Fruit fly (Drosophila melanogaster) whole organism, embryonic: ENCODE data around the gene CG31259.

Experiments used
- CG11456 ChIP-seq: fragments of 200-800 bp; sonication (Bioruptor generic); IDR thresholded peaks from 3 replicates; pipeline ENCODE4 v1.3.6; 2022; ENCODE audit warnings: missing biosample characterization, missing genetic modification characterization
- CG11504 ChIP-seq: fragments of 200-800 bp; sonication (Bioruptor generic); optimal IDR thresholded peaks from 3 replicates; lab custom pipeline; 2019; ENCODE audit warnings: missing biosample characterization, mild to moderate bottlenecking, missing genetic modification characterization, moderate library complexity
- CG12155 ChIP-seq: fragments of 200-800 bp; sonication (Bioruptor generic); optimal IDR thresholded peaks from 3 replicates; lab custom pipeline; 2016; ENCODE audit warnings: missing biosample characterization, missing genetic modification characterization
- CG13287 ChIP-seq: fragments of 200-800 bp; sonication (Bioruptor generic); IDR thresholded peaks from 2 replicates; pipeline ENCODE4 v1.3.6; 2022; ENCODE audit warnings: missing biosample characterization, missing genetic modification characterization; ENCODE audit not compliant: partially characterized antibody
- CG1647 ChIP-seq: fragments of 200-800 bp; sonication (Bioruptor generic); optimal IDR thresholded peaks from 3 replicates; lab custom pipeline; 2016; ENCODE audit warnings: missing biosample characterization, missing genetic modification characterization
- CG16813 ChIP-seq: fragments of 200-800 bp; sonication (Bioruptor generic); IDR thresholded peaks from 3 replicates; pipeline ENCODE4 v1.3.6; 2022; ENCODE audit warnings: missing biosample characterization, missing genetic modification characterization; ENCODE audit not compliant: partially characterized antibody
- CG17186 ChIP-seq: fragments of 200-800 bp; sonication (Bioruptor generic); optimal IDR thresholded peaks from 3 replicates; lab custom pipeline; 2017; ENCODE audit warnings: missing biosample characterization, missing genetic modification reagents, missing genetic modification characterization
- CG17612 ChIP-seq: fragments of 200-800 bp; sonication (Bioruptor generic); IDR thresholded peaks from 2 replicates; pipeline ENCODE4 v1.3.6; 2022; ENCODE audit warnings: missing biosample characterization, missing genetic modification characterization
- CG1832 ChIP-seq: fragments of 200-800 bp; sonication (Bioruptor generic); optimal IDR thresholded peaks from 2 replicates; lab custom pipeline; 2017; ENCODE audit warnings: missing biosample characterization, mild to moderate bottlenecking, missing genetic modification characterization, inconsistent platforms
- CG2116 ChIP-seq: fragments of 200-800 bp; sonication (Bioruptor generic); optimal IDR thresholded peaks from 3 replicates; lab custom pipeline; 2018; ENCODE audit warnings: missing biosample characterization, mild to moderate bottlenecking, missing genetic modification characterization
- CG2120 ChIP-seq: fragments of 200-800 bp; sonication (Bioruptor generic); optimal IDR thresholded peaks from 3 replicates; lab custom pipeline; 2016; ENCODE audit warnings: missing biosample characterization, missing genetic modification characterization
- CG2712 ChIP-seq: fragments of 200-800 bp; optimal IDR thresholded peaks from 3 replicates; lab custom pipeline; 2019; ENCODE audit warnings: missing biosample characterization, mild to moderate bottlenecking, missing genetic modification characterization, moderate library complexity
- CG31224 ChIP-seq: fragments of 200-800 bp; sonication (Bioruptor generic); IDR thresholded peaks from 2 replicates; pipeline ENCODE4 v1.3.6; 2022; ENCODE audit warnings: missing biosample characterization, missing genetic modification characterization
- CG31365 ChIP-seq: fragments of 200-800 bp; sonication (Bioruptor generic); optimal IDR thresholded peaks from 2 replicates; lab custom pipeline; 2018; ENCODE audit warnings: missing biosample characterization, mild to moderate bottlenecking, missing genetic modification characterization
- CG33557 ChIP-seq: fragments of 200-800 bp; sonication (Bioruptor generic); optimal IDR thresholded peaks from 2 replicates; lab custom pipeline; 2019; ENCODE audit warnings: missing biosample characterization, mild to moderate bottlenecking, missing genetic modification characterization, moderate library complexity
- CG4360 ChIP-seq: fragments of 200-800 bp; sonication (Bioruptor generic); IDR thresholded peaks from 2 replicates; pipeline ENCODE4 v1.3.6; 2022; ENCODE audit warnings: missing biosample characterization, missing genetic modification characterization
- CG4617 ChIP-seq: fragments of 200-800 bp; sonication (Bioruptor generic); optimal IDR thresholded peaks from 3 replicates; lab custom pipeline; 2016; ENCODE audit warnings: missing biosample characterization, missing genetic modification characterization, borderline replicate concordance
- CG9727 ChIP-seq: fragments of 200-800 bp; sonication (Bioruptor generic); optimal IDR thresholded peaks from 3 replicates; lab custom pipeline; 2017; ENCODE audit warnings: missing biosample characterization, mild to moderate bottlenecking, missing genetic modification characterization
- CG9797 ChIP-seq: fragments of 200-800 bp; sonication (Bioruptor generic); optimal IDR thresholded peaks from 3 replicates; lab custom pipeline; 2018; ENCODE audit warnings: missing biosample characterization, mild to moderate bottlenecking, missing genetic modification characterization
- D ChIP-seq, 2 experiments: fragments of 200-800 bp in 1 of 2; fragments of >200 bp in 1 of 2; sonication (Bioruptor generic) in 1 of 2; optimal IDR thresholded peaks; 2 replicates in 1 of 2; 3 replicates in 1 of 2; lab custom pipeline; 2017; ENCODE audit warnings: mild to moderate bottlenecking in 1 of 2, missing biosample characterization in 1 of 2, missing genetic modification characterization in 1 of 2, missing genetic modification reagents in 1 of 2
- Dbx ChIP-seq: fragments of 200-800 bp; sonication (Bioruptor generic); IDR thresholded peaks from 3 replicates; pipeline ENCODE4 v1.3.6; 2022; ENCODE audit warnings: missing biosample characterization, missing genetic modification characterization
- Kr ChIP-seq: fragments of 200-800 bp; sonication (Bioruptor generic); optimal IDR thresholded peaks from 2 replicates; lab custom pipeline; 2017; ENCODE audit warnings: missing biosample characterization, mild to moderate bottlenecking, missing genetic modification characterization
- MBD-R2 ChIP-seq: fragments of 200-800 bp; sonication (Bioruptor generic); IDR thresholded peaks from 2 replicates; pipeline ENCODE4 v1.3.6; 2022; ENCODE audit warnings: missing biosample characterization, missing genetic modification characterization
- NC2β ChIP-seq: fragments of 200-800 bp; sonication (Bioruptor generic); optimal IDR thresholded peaks from 2 replicates; lab custom pipeline; 2016; ENCODE audit warnings: missing biosample characterization, missing genetic modification characterization
- NFAT ChIP-seq: fragments of 200-800 bp; sonication (Bioruptor generic); IDR thresholded peaks from 2 replicates; pipeline ENCODE4 v1.3.6; 2022; ENCODE audit warnings: missing biosample characterization, missing genetic modification characterization
- Ravus ChIP-seq: fragments of 200-800 bp; sonication (Bioruptor generic); IDR thresholded peaks from 2 replicates; pipeline ENCODE4 v1.3.6; 2022; ENCODE audit warnings: missing biosample characterization, missing genetic modification characterization
- Sry-δ ChIP-seq: fragments of 200-800 bp; sonication (Bioruptor generic); optimal IDR thresholded peaks from 2 replicates; lab custom pipeline; 2016; ENCODE audit warnings: missing biosample characterization, missing genetic modification characterization
- YL-1 ChIP-seq: fragments of 200-800 bp; sonication (Bioruptor generic); optimal IDR thresholded peaks from 3 replicates; lab custom pipeline; 2017; ENCODE audit warnings: missing biosample characterization, mild to moderate bottlenecking, missing genetic modification characterization
- ac ChIP-seq: fragments of 200-800 bp; sonication (Bioruptor generic); optimal IDR thresholded peaks from 3 replicates; lab custom pipeline; 2017; ENCODE audit warnings: missing biosample characterization, mild to moderate bottlenecking, missing genetic modification characterization
- bab2 ChIP-seq: fragments of 200-800 bp; sonication (Bioruptor generic); optimal IDR thresholded peaks from 2 replicates; lab custom pipeline; 2016; ENCODE audit warnings: missing biosample characterization, missing genetic modification characterization
- chinmo ChIP-seq: fragments of 200-800 bp; sonication (Bioruptor generic); IDR thresholded peaks from 4 replicates; pipeline ENCODE4 v1.3.6; 2022; ENCODE audit warnings: missing biosample characterization, missing genetic modification characterization; ENCODE audit not compliant: partially characterized antibody
- chm ChIP-seq: fragments of 200-800 bp; sonication (Bioruptor generic); IDR thresholded peaks from 2 replicates; pipeline ENCODE4 v1.3.6; 2022; ENCODE audit warnings: missing biosample characterization, missing genetic modification characterization
- da ChIP-seq: fragments of 200-800 bp; sonication (Bioruptor generic); optimal IDR thresholded peaks from 2 replicates; lab custom pipeline; 2016; ENCODE audit warnings: missing biosample characterization, missing genetic modification characterization
- emc ChIP-seq: fragments of 200-800 bp; sonication (Bioruptor generic); optimal IDR thresholded peaks from 2 replicates; lab custom pipeline; 2016; ENCODE audit warnings: missing biosample characterization, missing genetic modification characterization
- fd102C ChIP-seq: fragments of 200-800 bp; sonication (Bioruptor generic); optimal IDR thresholded peaks from 2 replicates; lab custom pipeline; 2018; ENCODE audit warnings: missing biosample characterization, mild to moderate bottlenecking, missing genetic modification characterization, moderate library complexity
- gce ChIP-seq: fragments of 200-800 bp; sonication (Bioruptor generic); IDR thresholded peaks from 3 replicates; pipeline ENCODE4 v1.3.6; 2022; ENCODE audit warnings: missing biosample characterization, missing genetic modification characterization
- gsb-n ChIP-seq: fragments of 200-800 bp; sonication (Bioruptor generic); optimal IDR thresholded peaks from 3 replicates; lab custom pipeline; 2018; ENCODE audit warnings: missing biosample characterization, mild to moderate bottlenecking, missing genetic modification characterization
- hth ChIP-seq: fragments of >200 bp; optimal IDR thresholded peaks from 2 replicates; lab custom pipeline; 2017; ENCODE audit warnings: inconsistent platforms
- kay ChIP-seq: fragments of 200-800 bp; sonication (Bioruptor generic); optimal IDR thresholded peaks from 2 replicates; lab custom pipeline; 2016; ENCODE audit warnings: missing biosample characterization, missing genetic modification characterization
- ken ChIP-seq: fragments of 200-800 bp; sonication (Bioruptor generic); IDR thresholded peaks from 3 replicates; pipeline ENCODE4 v1.3.6; 2022; ENCODE audit warnings: missing biosample characterization, missing genetic modification characterization
- knrl ChIP-seq: fragments of 200-800 bp; sonication (Bioruptor generic); IDR thresholded peaks from 3 replicates; pipeline ENCODE4 v1.3.6; 2022; ENCODE audit warnings: missing biosample characterization, missing genetic modification characterization; ENCODE audit not compliant: partially characterized antibody
- lbe ChIP-seq: fragments of 200-800 bp; sonication (Bioruptor generic); optimal IDR thresholded peaks from 2 replicates; lab custom pipeline; 2016; ENCODE audit warnings: missing biosample characterization, mild to moderate bottlenecking, missing genetic modification characterization
- nom ChIP-seq: fragments of 200-800 bp; sonication (Bioruptor generic); optimal IDR thresholded peaks from 2 replicates; lab custom pipeline; 2017; ENCODE audit warnings: missing biosample characterization, missing genetic modification characterization, mild to moderate bottlenecking, moderate library complexity, missing genetic modification reagents
- odd ChIP-seq: fragments of 200-800 bp; sonication (Bioruptor generic); optimal IDR thresholded peaks from 2 replicates; lab custom pipeline; 2017; ENCODE audit warnings: missing biosample characterization, mild to moderate bottlenecking, missing genetic modification characterization
- pum ChIP-seq: fragments of 200-800 bp; sonication (Bioruptor generic); optimal IDR thresholded peaks from 2 replicates; lab custom pipeline; 2016; ENCODE audit warnings: missing biosample characterization, missing genetic modification characterization
- run ChIP-seq: fragments of 200-800 bp; sonication (Bioruptor generic); optimal IDR thresholded peaks from 3 replicates; lab custom pipeline; 2018; ENCODE audit warnings: missing biosample characterization, mild to moderate bottlenecking, missing genetic modification characterization
- scrt ChIP-seq: fragments of 200-800 bp; sonication (Bioruptor generic); optimal IDR thresholded peaks from 2 replicates; lab custom pipeline; 2018; ENCODE audit warnings: missing biosample characterization, mild to moderate bottlenecking, missing genetic modification characterization, moderate library complexity
- sens ChIP-seq: fragments of 200-800 bp; sonication (Bioruptor generic); peaks from one replicate; lab custom pipeline; 2016; ENCODE audit warnings: missing biosample characterization, missing genetic modification characterization
- stwl ChIP-seq: fragments of 200-800 bp; sonication (Bioruptor generic); optimal IDR thresholded peaks from 3 replicates; lab custom pipeline; 2018; ENCODE audit warnings: missing biosample characterization, mild to moderate bottlenecking, missing genetic modification characterization, moderate library complexity
- ttk ChIP-seq: fragments of 200-800 bp; sonication (Bioruptor generic); IDR thresholded peaks from 2 replicates; pipeline ENCODE4 v2.1.2; 2022; ENCODE audit warnings: missing biosample characterization, missing genetic modification characterization

The CG31259 gene

DNA sequence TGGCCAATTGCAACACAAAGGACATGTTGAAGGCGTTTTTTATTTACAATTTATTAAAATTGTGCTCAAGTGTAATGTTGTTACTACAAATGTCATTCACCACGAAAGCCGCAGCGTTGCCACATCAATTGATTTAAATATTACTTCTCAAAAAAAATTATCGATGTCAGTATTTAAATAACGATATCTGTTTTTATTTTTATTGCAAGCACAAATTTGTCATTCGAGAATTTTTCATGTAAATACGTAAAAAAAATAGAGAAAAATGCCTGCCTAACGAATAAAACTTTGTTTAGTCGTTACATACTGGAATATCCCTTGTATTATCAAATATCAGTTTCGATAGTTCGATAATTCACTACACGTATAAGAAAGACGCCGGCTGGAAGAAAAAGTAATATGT lies 38.7 kb downstream of the CG31259 start, which contains the start of the genes mRpS18A and CG31460 (continued):
- TF ChIP-seq CG1832 (GFP tag; lab: Kevin White, UChicago) (no peak), gce (no peak), Dbx (GFP tag; lab: Robert Waterston, UW) (no peak), CG11504 (tag; lab: Kevin White, UChicago) (peak; percentile 7), CG2120 (GFP tag; lab: Kevin White, UChicago) (peak; percentile 38), emc (GFP tag; lab: Kevin White, UChicago) (no peak), odd (GFP tag; lab: Kevin White, UChicago) (no peak), CG4360 (GFP tag; lab: Robert Waterston, UW) (no peak), fd102C (GFP tag; lab: Kevin White, UChicago) (no peak), ken (GFP tag; lab: Robert Waterston, UW) (no peak), NFAT (GFP tag; lab: Robert Waterston, UW) (no peak), CG2712 (tag; lab: Kevin White, UChicago) (no peak), Ravus (GFP tag; lab: Robert Waterston, UW) (no peak), CG1647 (GFP tag; lab: Kevin White, UChicago) (no peak), sens (GFP tag; lab: Kevin White, UChicago) (peak; percentile 66), NC2β (GFP tag; lab: Kevin White, UChicago) (no peak)
- TF ChIP-seq, all 482 proteins: peak for 78

DNA sequence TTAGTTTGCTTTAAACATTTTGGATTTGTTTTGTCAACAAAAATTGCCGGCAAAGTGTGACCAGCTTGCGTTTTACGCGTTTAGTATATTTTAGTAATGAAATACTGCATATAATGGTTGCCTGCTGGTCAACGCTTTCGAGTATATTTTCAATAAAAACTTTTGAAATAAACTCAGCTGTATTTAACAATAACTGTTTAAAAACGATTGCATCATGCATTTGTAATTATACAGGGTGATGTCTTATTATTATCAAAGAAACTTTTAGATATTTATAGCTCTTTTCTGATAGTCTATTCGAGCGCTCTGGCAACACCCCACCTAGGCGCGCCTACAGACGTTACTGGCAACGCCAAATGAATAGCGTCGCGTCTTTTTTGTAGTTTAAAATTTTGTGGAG lies 40.0 kb downstream of the CG31259 start, which contains the start of gene Cenp-C:
Gene Cenp-C, plus strand, starts transcription at position 332 of the 400 bp plus-strand sequence.
- no peak for TF ChIP-seq CG11456 (GFP tag; lab: Robert Waterston, UW)
- peak; percentile 33 for TF ChIP-seq bab2 (GFP tag; lab: Kevin White, UChicago)
- no peak for TF ChIP-seq CG33557 (GFP tag; lab: Kevin White, UChicago)
- no peak for TF ChIP-seq CG9727 (GFP tag; lab: Kevin White, UChicago)
- peak; percentile 41 for TF ChIP-seq CG2116 (GFP tag; lab: Kevin White, UChicago)
- no peak for TF ChIP-seq ttk
- TF ChIP-seq CG9797 (GFP tag; lab: Kevin White, UChicago), result peak; percentile 77
- no peak for TF ChIP-seq run
- TF ChIP-seq CG4617 (GFP tag; lab: Kevin White, UChicago), result peak; percentile 41
- TF ChIP-seq scrt, result no peak
- peak; percentile 44 for TF ChIP-seq YL-1 (GFP tag; lab: Kevin White, UChicago)
- TF ChIP-seq MBD-R2 (GFP tag; lab: Robert Waterston, UW), result peak; percentile 80
- peak; percentile 52 for TF ChIP-seq Sry-δ (GFP tag; lab: Kevin White, UChicago)
- no peak for TF ChIP-seq CG17612 (GFP tag; lab: Robert Waterston, UW)
- TF ChIP-seq CG17186 (GFP tag; lab: Kevin White, UChicago), result peak; percentile 25
- no peak for TF ChIP-seq hth (lab: Kevin White, UChicago)
- peak; percentile 45 for TF ChIP-seq pum (GFP tag; lab: Kevin White, UChicago)
- no peak for TF ChIP-seq CG31365 (tag; lab: Kevin White, UChicago)
- TF ChIP-seq chinmo (GFP tag; lab: Robert Waterston, UW), result no peak
- no peak for TF ChIP-seq ac
- TF ChIP-seq CG12155, result peak; percentile 32
- TF ChIP-seq chm, result no peak
- no peak for TF ChIP-seq D (optimal IDR thresholded peaks at IDR 0.05; lab: Kevin White, UChicago)
- TF ChIP-seq D (GFP tag; optimal IDR thresholded peaks at IDR 0.05; lab: Kevin White, UChicago), result no peak
- TF ChIP-seq nom (GFP tag; lab: Kevin White, UChicago), result no peak
- no peak for TF ChIP-seq lbe
- TF ChIP-seq CG13287, result peak; percentile 46
- TF ChIP-seq gsb-n (tag; lab: Kevin White, UChicago), result no peak
- no peak for TF ChIP-seq da
- peak; percentile 64 for TF ChIP-seq stwl (tag; lab: Kevin White, UChicago)
- no peak for TF ChIP-seq CG16813 (GFP tag; lab: Robert Waterston, UW)
- no peak for TF ChIP-seq Kr (GFP tag; lab: Kevin White, UChicago)
- no peak for TF ChIP-seq kay (GFP tag; lab: Kevin White, UChicago)
- no peak for TF ChIP-seq CG31224
- peak; percentile 56 for TF ChIP-seq knrl (GFP tag; lab: Robert Waterston, UW)
